Fruit fly (Drosophila melanogaster): ENCODE data around the gene CG44153.

The CG44153 gene

dm6 chr2L:10226213-10226723 lies 46.2 kb upstream of the CG44153 start (continued):
- TF ChIP-seq CG10959 (GFP tag; IDR thresholded peaks at IDR 0.05) (no peak), pum (GFP tag; optimal IDR thresholded peaks at IDR 0.05) (no peak), CG1603 (tag; optimal IDR thresholded peaks at IDR 0.05) (no peak), sisA (GFP tag; IDR thresholded peaks at IDR 0.05) (no peak), klu (GFP tag; IDR thresholded peaks at IDR 0.05) (no peak), MESR4 (GFP tag; optimal IDR thresholded peaks at IDR 0.05) (peak; percentile 67), CG32767 (GFP tag; IDR thresholded peaks at IDR 0.05) (0 out of 2 replicates have a peak, but pooled peaks have one; percentile 25), nerfin-1 (tag; optimal IDR thresholded peaks at IDR 0.05) (peak; percentile 42), chinmo (GFP tag; IDR thresholded peaks at IDR 0.05; ENCODE audit: partially characterized antibody) (no peak)

dm6 chr2L:10222550-10223231 lies 42.6 kb upstream of the CG44153 start, which contains the start of gene Bcs1:
TSS of gene Bcs1 (plus strand) at chr2L:10222657.
- peak; percentile 27 for TF ChIP-seq sd (tag; optimal IDR thresholded peaks at IDR 0.05)
- peak; percentile 26 for TF ChIP-seq Dp (GFP tag; optimal IDR thresholded peaks at IDR 0.05)
- peak; percentile 15 for TF ChIP-seq CG15601 (tag; optimal IDR thresholded peaks at IDR 0.05)
- peak; percentile 21 for TF ChIP-seq nerfin-1 (tag; optimal IDR thresholded peaks at IDR 0.05)
- TF ChIP-seq lbe (GFP tag; optimal IDR thresholded peaks at IDR 0.05): peak; percentile 62
- TF ChIP-seq scrt (GFP tag; optimal IDR thresholded peaks at IDR 0.05): peak; percentile 15
- no peak for TF ChIP-seq D19B (GFP tag; optimal IDR thresholded peaks at IDR 0.05)
- peak; percentile 19 for TF ChIP-seq CG2712 (tag; optimal IDR thresholded peaks at IDR 0.05)
- peak; percentile 8 for TF ChIP-seq CG4617 (GFP tag; optimal IDR thresholded peaks at IDR 0.05; ENCODE audit: borderline replicate concordance)
- peak; percentile 57 for TF ChIP-seq gfzf (GFP tag; optimal IDR thresholded peaks at IDR 0.05)
- peak; percentile 48 for TF ChIP-seq trem (tag; optimal IDR thresholded peaks at IDR 0.05)
- peak; percentile 25 for TF ChIP-seq pzg (GFP tag; optimal IDR thresholded peaks at IDR 0.05)
- TF ChIP-seq MESR4 (GFP tag; optimal IDR thresholded peaks at IDR 0.05): peak; percentile 13
- no peak for TF ChIP-seq pho (GFP tag; optimal IDR thresholded peaks at IDR 0.05)
- peak; percentile 9 for TF ChIP-seq CG10267 (tag; optimal IDR thresholded peaks at IDR 0.05)
- peak; percentile 45 for TF ChIP-seq CG9797 (GFP tag; optimal IDR thresholded peaks at IDR 0.05)
- TF ChIP-seq kah (GFP tag; optimal IDR thresholded peaks at IDR 0.05): peak; percentile 91
- no peak for TF ChIP-seq bbx (GFP tag; IDR thresholded peaks at IDR 0.05; ENCODE audit: partially characterized antibody)
- TF ChIP-seq YL-1 (GFP tag; optimal IDR thresholded peaks at IDR 0.05): peak; percentile 26
- TF ChIP-seq CG14710 (tag; optimal IDR thresholded peaks at IDR 0.05): peak; percentile 15
- no peak for TF ChIP-seq Rx (GFP tag; IDR thresholded peaks at IDR 0.05)
- peak; percentile 24 for TF ChIP-seq stwl (tag; optimal IDR thresholded peaks at IDR 0.05)
- TF ChIP-seq Pdp1 (GFP tag; optimal IDR thresholded peaks at IDR 0.05): peak in 1 of 2 experiments; percentile 95
- TF ChIP-seq disco-r (GFP tag; optimal IDR thresholded peaks at IDR 0.05): no peak
- TF ChIP-seq CG30020 (tag; optimal IDR thresholded peaks at IDR 0.05): peak; percentile 69
- TF ChIP-seq eve (GFP tag; optimal IDR thresholded peaks at IDR 0.05): peak in 1 of 2 experiments; percentile 69

DNA sequence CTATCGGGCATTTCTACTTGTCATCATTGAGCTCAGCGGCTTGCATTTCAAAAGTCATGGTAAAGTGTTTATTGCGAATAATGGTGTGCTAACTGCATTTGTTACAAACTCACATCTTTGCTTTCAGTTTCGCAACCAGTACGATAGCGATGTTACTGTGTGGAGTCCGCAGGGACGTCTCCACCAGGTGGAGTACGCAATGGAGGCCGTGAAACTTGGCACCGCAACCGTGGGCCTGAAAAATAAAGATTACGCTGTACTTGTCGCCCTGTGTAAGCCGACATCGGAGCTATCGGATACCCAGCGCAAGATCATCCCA lies 41.3 kb upstream of the CG44153 start:
- no peak for TF ChIP-seq otp (GFP tag; IDR thresholded peaks at IDR 0.05)
- peak; percentile 58 for TF ChIP-seq MESR4 (GFP tag; optimal IDR thresholded peaks at IDR 0.05)
- peak; percentile 6; the same call in 2 of the 3 replicates for TF ChIP-seq hb (GFP tag; IDR thresholded peaks at IDR 0.05; ENCODE audit: partially characterized antibody)
- TF ChIP-seq gcm (GFP tag; optimal IDR thresholded peaks at IDR 0.05): no peak
- TF ChIP-seq E2f2 (GFP tag; IDR thresholded peaks at IDR 0.05): peak; percentile 25; the same call in 1 of the 2 replicates
- TF ChIP-seq nom (GFP tag; optimal IDR thresholded peaks at IDR 0.05): peak; percentile 5
- TF ChIP-seq CG4854 (GFP tag; optimal IDR thresholded peaks at IDR 0.05): no peak
- TF ChIP-seq CkIIα-i1 (GFP tag; IDR thresholded peaks at IDR 0.05): no peak
- TF ChIP-seq CG11723 (GFP tag; optimal IDR thresholded peaks at IDR 0.05): peak; percentile 55
- TF ChIP-seq CG7556 (GFP tag; optimal IDR thresholded peaks at IDR 0.05): no peak
- TF ChIP-seq Taf1 (GFP tag; IDR thresholded peaks at IDR 0.05): no peak
- TF ChIP-seq CG13894 (tag; optimal IDR thresholded peaks at IDR 0.05): no peak
- TF ChIP-seq vnd (GFP tag; IDR thresholded peaks at IDR 0.05; ENCODE audit: partially characterized antibody): no peak; the same call in 2 of the 3 replicates
- TF ChIP-seq Sry-β (GFP tag; optimal IDR thresholded peaks at IDR 0.05): no peak
- TF ChIP-seq shn (GFP tag; optimal IDR thresholded peaks at IDR 0.05): no peak

Measured in whole organism, embryonic.